Worm (Caenorhabditis elegans) whole organism, young adult: ENCODE results near the gene fbxa-163.
A peak's percentile ranks its signal among the peaks of the same experiment; 100 is the strongest.

Experiments used
- B0261.1 ChIP-seq: sonication (generic microtip); optimal IDR thresholded peaks from 2 replicates; lab custom pipeline; 2016; ENCODE audit warnings: mild to moderate bottlenecking, missing genetic modification characterization, moderate library complexity, missing compliant biosample characterization
- F10E7.11 ChIP-seq: sonication (generic microtip); optimal IDR thresholded peaks from 2 replicates; lab custom pipeline; 2017; ENCODE audit warnings: mild to moderate bottlenecking, missing genetic modification characterization, moderate library complexity, missing compliant biosample characterization
- F52B5.7 ChIP-seq: sonication (generic microtip); optimal IDR thresholded peaks from 2 replicates; lab custom pipeline; 2016; ENCODE audit warnings: mild to moderate bottlenecking, missing genetic modification characterization, missing compliant biosample characterization
- Y67H2A.10 ChIP-seq: fragments of 200-800 bp; sonication (Bioruptor generic); conservative IDR thresholded peaks from 2 replicates; pipeline ENCODE4 v1.3.6; 2022; ENCODE audit warnings: missing genetic modification reagents, missing genetic modification characterization, missing compliant biosample characterization
- Y95B8A.8 ChIP-seq: fragments of 200-800 bp; sonication (Bioruptor generic); IDR thresholded peaks from 2 replicates; pipeline ENCODE4 v1.3.6; 2022; ENCODE audit warnings: missing genetic modification reagents, missing genetic modification characterization, missing compliant biosample characterization
- ZK185.1 ChIP-seq: sonication (generic microtip); optimal IDR thresholded peaks from 2 replicates; lab custom pipeline; 2016; ENCODE audit warnings: mild to moderate bottlenecking, missing genetic modification characterization, missing compliant biosample characterization; ENCODE audit not compliant: poor library complexity, severe bottlenecking
- akir-1 ChIP-seq: fragments of 200-800 bp; sonication (Bioruptor generic); optimal IDR thresholded peaks from 2 replicates; lab custom pipeline; 2018; ENCODE audit warnings: mild to moderate bottlenecking, missing genetic modification characterization, moderate library complexity, missing compliant biosample characterization
- aptf-3 ChIP-seq: fragments of 200-800 bp; sonication (Bioruptor generic); IDR thresholded peaks from 2 replicates; pipeline ENCODE4 v1.3.6; 2022; ENCODE audit warnings: missing genetic modification characterization, missing compliant biosample characterization
- atf-7 ChIP-seq: sonication (generic microtip); optimal IDR thresholded peaks from 2 replicates; lab custom pipeline; 2017; ENCODE audit warnings: mild to moderate bottlenecking, missing genetic modification characterization, missing compliant biosample characterization
- attf-6 ChIP-seq: fragments of 200-800 bp; sonication (Bioruptor generic); IDR thresholded peaks from 2 replicates; pipeline ENCODE4 v1.3.6; 2022; ENCODE audit warnings: missing genetic modification reagents, missing genetic modification characterization, missing compliant biosample characterization
- bed-2 ChIP-seq: fragments of 200-800 bp; sonication (Bioruptor generic); IDR thresholded peaks from 2 replicates; pipeline ENCODE4 v1.3.6; 2022; ENCODE audit warnings: missing genetic modification reagents, missing genetic modification characterization, missing compliant biosample characterization
- ceh-100 ChIP-seq: fragments of 200-800 bp; sonication (Bioruptor generic); IDR thresholded peaks from 2 replicates; pipeline ENCODE4 v1.3.6; 2022; ENCODE audit warnings: missing genetic modification reagents, missing genetic modification characterization, missing compliant biosample characterization
- ceh-58 ChIP-seq: fragments of 200-800 bp; sonication (Bioruptor generic); IDR thresholded peaks from 2 replicates; pipeline ENCODE4 v1.3.6; 2022; ENCODE audit warnings: missing genetic modification characterization, missing compliant biosample characterization
- die-1 ChIP-seq: sonication (generic microtip); optimal IDR thresholded peaks from 2 replicates; lab custom pipeline; 2016; ENCODE audit warnings: missing genotype, mild to moderate bottlenecking, missing genetic modification characterization, missing compliant biosample characterization
- efl-1 ChIP-seq: fragments of 150-350 bp; optimal IDR thresholded peaks from 2 replicates; lab custom pipeline; 2014; ENCODE audit warnings: missing biosample characterization, missing genetic modification reagents, missing genetic modification characterization
- egrh-3 ChIP-seq: fragments of 200-800 bp; sonication (Bioruptor generic); IDR thresholded peaks from 2 replicates; pipeline ENCODE4 v1.3.6; 2022; ENCODE audit warnings: missing genetic modification reagents, missing genetic modification characterization, missing compliant biosample characterization
- lin-35 ChIP-seq, 3 experiments: fragments of 150-350 bp in 2 of 3; sonication (generic microtip) in 1 of 3; optimal IDR thresholded peaks; 2 replicates each; lab custom pipeline; 2014 to 2018; ENCODE audit warnings: missing biosample characterization in 3 of 3, missing genetic modification characterization in 3 of 3, missing genetic modification reagents in 3 of 3
- lir-1 ChIP-seq: fragments of 200-800 bp; sonication (Bioruptor generic); conservative IDR thresholded peaks from 2 replicates; pipeline ENCODE4 v1.3.6; 2022; ENCODE audit warnings: missing genetic modification reagents, missing genetic modification characterization, missing compliant biosample characterization
- lsy-27 ChIP-seq: sonication (generic microtip); optimal IDR thresholded peaks from 2 replicates; lab custom pipeline; 2017; ENCODE audit warnings: missing genetic modification characterization, mild to moderate bottlenecking, missing compliant biosample characterization, antibody characterized with exemption, missing genotype, borderline replicate concordance; ENCODE audit not compliant: insufficient read depth
- mcd-1 ChIP-seq: fragments of 200-800 bp; sonication (Bioruptor generic); IDR thresholded peaks from 2 replicates; pipeline ENCODE4 v1.3.6; 2022; ENCODE audit warnings: missing genetic modification reagents, missing genetic modification characterization, missing compliant biosample characterization
- mxl-1 ChIP-seq: sonication (generic microtip); optimal IDR thresholded peaks from 2 replicates; lab custom pipeline; 2016; ENCODE audit warnings: missing genetic modification characterization, missing compliant biosample characterization
- nhr-27 ChIP-seq: fragments of 200-800 bp; sonication (Bioruptor generic); optimal IDR thresholded peaks from 2 replicates; lab custom pipeline; 2018; ENCODE audit warnings: mild to moderate bottlenecking, missing genetic modification characterization, moderate library complexity, missing compliant biosample characterization
- nhr-80 ChIP-seq: sonication (generic microtip); optimal IDR thresholded peaks from 2 replicates; lab custom pipeline; 2016; ENCODE audit warnings: missing genetic modification characterization, missing compliant biosample characterization
- rcor-1 ChIP-seq: fragments of 200-800 bp; sonication (Bioruptor generic); IDR thresholded peaks from 2 replicates; pipeline ENCODE4 v1.3.6; 2022; ENCODE audit warnings: missing genetic modification reagents, missing genetic modification characterization, missing compliant biosample characterization
- repo-1 ChIP-seq: sonication (generic microtip); optimal IDR thresholded peaks from 2 replicates; lab custom pipeline; 2017; ENCODE audit warnings: mild to moderate bottlenecking, missing genetic modification characterization, missing compliant biosample characterization
- snpc-3.4 ChIP-seq: sonication (generic microtip); optimal IDR thresholded peaks from 2 replicates; lab custom pipeline; 2017; ENCODE audit warnings: missing genetic modification characterization, mild to moderate bottlenecking, missing compliant biosample characterization, antibody characterized with exemption, moderate library complexity, missing genotype, missing genetic modification reagents
- somi-1 ChIP-seq: fragments of 200-800 bp; sonication (Bioruptor generic); optimal IDR thresholded peaks from 2 replicates; lab custom pipeline; 2018; ENCODE audit warnings: mild to moderate bottlenecking, missing genetic modification characterization, missing compliant biosample characterization
- sptf-2 ChIP-seq: fragments of 200-800 bp; sonication (Bioruptor generic); optimal IDR thresholded peaks from 2 replicates; lab custom pipeline; 2018; ENCODE audit warnings: mild to moderate bottlenecking, missing genetic modification characterization, missing compliant biosample characterization
- tbp1 ChIP-seq: fragments of 200-800 bp; sonication (Bioruptor generic); optimal IDR thresholded peaks from 2 replicates; lab custom pipeline; 2018; ENCODE audit warnings: mild to moderate bottlenecking, missing genetic modification characterization, missing compliant biosample characterization
- zfh-2 ChIP-seq: fragments of 200-800 bp; sonication (Bioruptor generic); conservative IDR thresholded peaks from 2 replicates; pipeline ENCODE4 v1.3.6; 2022; ENCODE audit warnings: missing genetic modification reagents, missing genetic modification characterization, missing compliant biosample characterization
- ztf-25 ChIP-seq: fragments of 200-800 bp; sonication (Bioruptor generic); IDR thresholded peaks from 2 replicates; pipeline ENCODE4 v1.3.6; 2022; ENCODE audit warnings: missing genetic modification reagents, missing genetic modification characterization, missing compliant biosample characterization
- ztf-26 ChIP-seq: sonication (generic microtip); optimal IDR thresholded peaks from 2 replicates; lab custom pipeline; 2017; ENCODE audit warnings: missing genetic modification characterization, missing compliant biosample characterization
- ztf-28 ChIP-seq: fragments of 200-800 bp; sonication (Bioruptor generic); IDR thresholded peaks from 2 replicates; pipeline ENCODE4 v1.3.6; 2022; ENCODE audit warnings: missing genetic modification reagents, missing genetic modification characterization, missing compliant biosample characterization

The fbxa-163 gene

ce11 chrII:1589845-1590244 lies 20.7 kb downstream of the fbxa-163 start, which contains the start of gene T07H3.7:
TSS of gene T07H3.7 (minus strand) at chrII:1589945.
- TF ChIP-seq sptf-2 (GFP tag; lab: Kevin White, UChicago) (no peak), bed-2 (GFP tag; lab: Robert Waterston, UW) (no peak), lir-1 (no peak), zfh-2 (GFP tag; lab: Robert Waterston, UW) (no peak), snpc-3.4 (tag; lab: Kevin White, UChicago) (no peak), ztf-26 (tag; lab: Kevin White, UChicago) (no peak)
- TF ChIP-seq, all 124 proteins: peak for 0

DNA sequence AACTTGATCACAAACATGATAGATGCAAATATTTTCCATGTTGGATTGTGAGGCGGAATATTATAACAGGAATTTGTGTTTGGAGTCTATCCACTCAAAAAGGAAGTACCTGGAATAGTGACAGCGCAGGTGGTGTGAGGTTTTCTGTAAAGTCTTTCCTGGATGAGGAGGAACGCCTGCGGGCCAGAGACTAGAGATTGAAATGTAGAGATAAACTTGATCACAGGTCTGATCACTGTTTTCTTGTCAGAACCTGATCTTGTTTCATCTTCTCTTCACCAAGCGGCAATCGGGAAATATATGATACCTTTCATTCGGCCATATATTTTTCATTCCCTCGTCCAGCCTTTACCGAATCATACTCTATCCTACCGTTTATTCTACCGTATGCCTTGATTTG lies 24.2 kb downstream of the fbxa-163 start, which contains the start of gene T07H3.8:
T07H3.8 (plus strand) TSS at position 301 of the 400 bp plus-strand sequence.
- TF ChIP-seq ceh-100 (no peak), attf-6 (GFP tag; lab: Robert Waterston, UW) (no peak), lsy-27 (tag; lab: Kevin White, UChicago) (no peak), F10E7.11 (tag; lab: Kevin White, UChicago) (no peak), aptf-3 (GFP tag; lab: Robert Waterston, UW) (no peak), rcor-1 (no peak), F52B5.7 (no peak), somi-1 (GFP tag; lab: Kevin White, UChicago) (no peak), Y67H2A.10 (GFP tag; lab: Robert Waterston, UW) (no peak), mcd-1 (GFP tag; lab: Robert Waterston, UW) (no peak), egrh-3 (GFP tag; lab: Robert Waterston, UW) (no peak), repo-1 (tag; lab: Kevin White, UChicago) (no peak), tbp1 (GFP tag; lab: Kevin White, UChicago) (no peak), zfh-2 (GFP tag; lab: Robert Waterston, UW) (no peak), ztf-28 (no peak), ztf-26 (tag; lab: Kevin White, UChicago) (no peak)

- no peak for TF ChIP-seq lin-35 (GFP tag; optimal IDR thresholded peaks at IDR 0.05; lab: Kevin White, UChicago)
- no peak for TF ChIP-seq Y95B8A.8
- no peak for TF ChIP-seq atf-7
- TF ChIP-seq ztf-25 (GFP tag; lab: Robert Waterston, UW): no peak
- no peak for TF ChIP-seq ceh-58 (GFP tag; lab: Robert Waterston, UW)
- TF ChIP-seq somi-1 (GFP tag; lab: Kevin White, UChicago): no peak
- no peak for TF ChIP-seq die-1 (tag; lab: Kevin White, UChicago)
- TF ChIP-seq akir-1 (GFP tag; lab: Kevin White, UChicago): no peak
- no peak for TF ChIP-seq nhr-27 (tag; lab: Kevin White, UChicago)
- TF ChIP-seq efl-1 (GFP tag; lab: Kevin White, UChicago): no peak
These were observed 26.4 kb downstream of the fbxa-163 start, which contains the start of gene clec-21 for ce11 chrII:1584140-1584539. TSS of gene clec-21 (minus strand) at chrII:1584240.

ce11 chrII:1579886-1580285 lies 30.6 kb downstream of the fbxa-163 start, which contains the start of gene math-38:
TSS of gene math-38 (minus strand) at chrII:1579986.
- no peak for TF ChIP-seq snpc-3.4 (tag; lab: Kevin White, UChicago)
- no peak for TF ChIP-seq mxl-1 (tag; lab: Kevin White, UChicago)
- no peak for TF ChIP-seq F10E7.11 (tag; lab: Kevin White, UChicago)
- no peak for TF ChIP-seq ZK185.1 (tag; lab: Kevin White, UChicago)
- TF ChIP-seq nhr-80 (tag; lab: Kevin White, UChicago): peak; percentile 22
- TF ChIP-seq B0261.1: no peak
